Worm (Caenorhabditis elegans): ENCODE measurements around the gene spr-2.

ce11 chrIV:8869624-8870023 is 21.6 kb upstream of the spr-2 start, which contains the start of gene npp-23:
- TF ChIP-seq ama-1 (optimal IDR thresholded peaks at IDR 0.05) = no peak
- TF ChIP-seq aly-1 (tag; optimal IDR thresholded peaks at IDR 0.05) = no peak
- no peak for TF ChIP-seq hmg-4 (GFP tag; optimal IDR thresholded peaks at IDR 0.05)
- TF ChIP-seq B0310.2 (tag; optimal IDR thresholded peaks at IDR 0.05) = no peak
- TF ChIP-seq F13C5.2 (tag; optimal IDR thresholded peaks at IDR 0.05) = no peak
- no peak for TF ChIP-seq hnd-1 (tag; optimal IDR thresholded peaks at IDR 0.05)
- no peak for TF ChIP-seq pes-1 (GFP tag; IDR thresholded peaks at IDR 0.05)
- TF ChIP-seq flt-1 (GFP tag; IDR thresholded peaks at IDR 0.05) = no peak
- TF ChIP-seq tbx-11 (GFP tag; IDR thresholded peaks at IDR 0.05) = no peak
- TF ChIP-seq ceh-13 (GFP tag; optimal IDR thresholded peaks at IDR 0.05) = no peak
- TF ChIP-seq scrt-1 (GFP tag; IDR thresholded peaks at IDR 0.05) = no peak
- TF ChIP-seq tra-4 (tag; optimal IDR thresholded peaks at IDR 0.05) = no peak

Data from whole organism, early embryonic.